Fruit fly (Drosophila melanogaster): Measurements from ENCODE around the gene CG13398.

The CG13398 gene

dm6 chr2L:8416350-8417046 is 1.4 kb upstream of the CG13398 start:
- TF ChIP-seq caup (GFP tag; optimal IDR thresholded peaks at IDR 0.05; ENCODE audit: severe bottlenecking) (no peak), dysf (GFP tag; IDR thresholded peaks at IDR 0.05) (0 out of 3 replicates have a peak, but pooled peaks have one; percentile 30), CG8089 (GFP tag; optimal IDR thresholded peaks at IDR 0.05) (no peak), CG6813 (GFP tag; optimal IDR thresholded peaks at IDR 0.05) (peak; percentile 4), lilli (GFP tag; optimal IDR thresholded peaks at IDR 0.05) (peak; percentile 23), Optix (GFP tag; IDR thresholded peaks at IDR 0.05) (no peak), NfI (GFP tag; optimal IDR thresholded peaks at IDR 0.05) (no peak), gcm (GFP tag; optimal IDR thresholded peaks at IDR 0.05) (peak; percentile 21), CG9609 (GFP tag; optimal IDR thresholded peaks at IDR 0.05) (peak; percentile 25), Meics (GFP tag; optimal IDR thresholded peaks at IDR 0.05) (peak; percentile 36), Hmr (GFP tag; optimal IDR thresholded peaks at IDR 0.05) (peak; percentile 24), amos (GFP tag; IDR thresholded peaks at IDR 0.05; ENCODE audit: partially characterized antibody) (0 out of 2 replicates have a peak, but pooled peaks have one; percentile 17), Atf6 (GFP tag; IDR thresholded peaks at IDR 0.05) (peak; percentile 58; the same call in 1 of the 2 replicates), gce (GFP tag; IDR thresholded peaks at IDR 0.05) (0 out of 3 replicates have a peak, but pooled peaks have one; percentile 39), BEAF-32 (GFP tag; optimal IDR thresholded peaks at IDR 0.05) (no peak), Taf1 (GFP tag; IDR thresholded peaks at IDR 0.05) (no peak), CG1603 (tag; optimal IDR thresholded peaks at IDR 0.05) (no peak), trem (tag; optimal IDR thresholded peaks at IDR 0.05) (peak; percentile 20), HLH3B (GFP tag; IDR thresholded peaks at IDR 0.05) (0 out of 2 replicates have a peak, but pooled peaks have one; percentile 4), CG17359 (tag; optimal IDR thresholded peaks at IDR 0.05) (no peak), NK7.1 (GFP tag; optimal IDR thresholded peaks at IDR 0.05) (no peak), ewg (GFP tag; optimal IDR thresholded peaks at IDR 0.05) (peak; percentile 30), CG12236 (GFP tag; optimal IDR thresholded peaks at IDR 0.05) (peak; percentile 16), wek (GFP tag; optimal IDR thresholded peaks at IDR 0.05) (peak; percentile 36), peb (GFP tag; IDR thresholded peaks at IDR 0.05) (no peak), yki (optimal IDR thresholded peaks at IDR 0.05) (peak; percentile 1), CG34376 (GFP tag; optimal IDR thresholded peaks at IDR 0.05) (no peak), Opbp (GFP tag; IDR thresholded peaks at IDR 0.05; ENCODE audit: partially characterized antibody) (peak; percentile 11; the same call in 1 of the 3 replicates), btn (GFP tag; optimal IDR thresholded peaks at IDR 0.05) (peak; percentile 29), CG8765 (GFP tag; IDR thresholded peaks at IDR 0.05) (no peak), CG6254 (GFP tag; optimal IDR thresholded peaks at IDR 0.05) (peak; percentile 21), CG10321 (GFP tag; IDR thresholded peaks at IDR 0.05) (peak; percentile 24; the same call in 1 of the 2 replicates), kni (GFP tag; optimal IDR thresholded peaks at IDR 0.05) (peak; percentile 40), ara (GFP tag; IDR thresholded peaks at IDR 0.05) (no peak), sim (GFP tag; IDR thresholded peaks at IDR 0.05) (0 out of 2 replicates have a peak, but pooled peaks have one; percentile 5), CG4404 (GFP tag; IDR thresholded peaks at IDR 0.05) (no peak), ind (GFP tag; optimal IDR thresholded peaks at IDR 0.05) (no peak), Mad (GFP tag; optimal IDR thresholded peaks at IDR 0.05) (no peak), Trl (optimal IDR thresholded peaks at IDR 0.05) (peak; percentile 73 to 90), Trl (GFP tag; optimal IDR thresholded peaks at IDR 0.05) (peak; percentile 50), Rx (GFP tag; IDR thresholded peaks at IDR 0.05) (no peak), lov (optimal IDR thresholded peaks at IDR 0.05) (peak; percentile 96), lov (GFP tag; IDR thresholded peaks at IDR 0.05) (no peak), gem (tag; optimal IDR thresholded peaks at IDR 0.05) (peak; percentile 1), CG12659 (GFP tag; optimal IDR thresholded peaks at IDR 0.05) (no peak), CG2116 (GFP tag; optimal IDR thresholded peaks at IDR 0.05) (peak; percentile 14), CG5245 (GFP tag; optimal IDR thresholded peaks at IDR 0.05) (peak; percentile 36), CG2120 (GFP tag; optimal IDR thresholded peaks at IDR 0.05) (peak; percentile 34), Xrp1 (GFP tag; IDR thresholded peaks at IDR 0.05) (peak; percentile 36; the same call in 1 of the 2 replicates), Deaf1 (tag; optimal IDR thresholded peaks at IDR 0.05) (peak; percentile 43)

Data from whole organism, embryonic.